Worm (Caenorhabditis elegans): ENCODE measurements around the gene fbxa-37.
"Not testable (repeated sequence)": the region's sequence is repeated elsewhere in the genome, so short reads cannot be mapped to it uniquely, and the experiment has no call there.

Gene fbxa-37

ce11 chrIII:1263692-1264091 lies 21.1 kb upstream of the fbxa-37 start, which contains the start of gene srz-9:
TSS of gene srz-9 (plus strand) at chrIII:1263992.
- TF ChIP-seq sea-1 (GFP tag; conservative IDR thresholded peaks at IDR 0.05); F13C5.2 (tag; optimal IDR thresholded peaks at IDR 0.05); B0310.2 (tag; optimal IDR thresholded peaks at IDR 0.05): not testable (repeated sequence)

ce11 chrIII:1266799-1267198 lies 18.0 kb upstream of the fbxa-37 start, which contains the start of gene fbxa-151:
TSS of gene fbxa-151 (minus strand) at chrIII:1266899.
- TF ChIP-seq tra-4 (tag; optimal IDR thresholded peaks at IDR 0.05); ets-7 (tag; optimal IDR thresholded peaks at IDR 0.05); ama-1 (optimal IDR thresholded peaks at IDR 0.05): not testable (repeated sequence)

ce11 chrIII:1269156-1269555 lies 15.6 kb upstream of the fbxa-37 start, which contains the start of gene fbxa-32:
TSS of gene fbxa-32 (minus strand) at chrIII:1269256.
- no peak for TF ChIP-seq sea-1 (GFP tag; conservative IDR thresholded peaks at IDR 0.05)
- TF ChIP-seq ets-7 (tag; optimal IDR thresholded peaks at IDR 0.05), result no peak
- TF ChIP-seq F13C5.2 (tag; optimal IDR thresholded peaks at IDR 0.05), result no peak
- no peak for TF ChIP-seq tra-4 (tag; optimal IDR thresholded peaks at IDR 0.05)
- no peak for TF ChIP-seq hmbx-1 (tag; optimal IDR thresholded peaks at IDR 0.05)
- no peak for TF ChIP-seq tbx-11 (GFP tag; IDR thresholded peaks at IDR 0.05)
- TF ChIP-seq B0310.2 (tag; optimal IDR thresholded peaks at IDR 0.05), result no peak
- no peak for TF ChIP-seq scrt-1 (GFP tag; IDR thresholded peaks at IDR 0.05)
- TF ChIP-seq pes-1 (GFP tag; IDR thresholded peaks at IDR 0.05), result no peak
- TF ChIP-seq hnd-1 (tag; optimal IDR thresholded peaks at IDR 0.05), result no peak
- TF ChIP-seq tbx-37 (GFP tag; conservative IDR thresholded peaks at IDR 0.05), result no peak
- TF ChIP-seq aly-1 (tag; optimal IDR thresholded peaks at IDR 0.05), result no peak
- no peak for TF ChIP-seq ceh-36 (tag; optimal IDR thresholded peaks at IDR 0.05)
- TF ChIP-seq flt-1 (GFP tag; IDR thresholded peaks at IDR 0.05), result no peak

- TF ChIP-seq aly-1 (tag; optimal IDR thresholded peaks at IDR 0.05), result no peak
- TF ChIP-seq ets-7 (tag; optimal IDR thresholded peaks at IDR 0.05), result no peak
- TF ChIP-seq pes-1 (GFP tag; IDR thresholded peaks at IDR 0.05), result no peak
- no peak for TF ChIP-seq hmbx-1 (tag; optimal IDR thresholded peaks at IDR 0.05)
- TF ChIP-seq sea-1 (GFP tag; conservative IDR thresholded peaks at IDR 0.05), result no peak
- TF ChIP-seq flt-1 (GFP tag; IDR thresholded peaks at IDR 0.05), result no peak
- no peak for TF ChIP-seq ceh-13 (GFP tag; optimal IDR thresholded peaks at IDR 0.05)
- no peak for TF ChIP-seq tbx-37 (GFP tag; conservative IDR thresholded peaks at IDR 0.05)
These were observed 13.3 kb upstream of the fbxa-37 start, which contains the start of gene fbxa-31 for ce11 chrIII:1271378-1271926. TSS of gene fbxa-31 (minus strand) at chrIII:1271428.

ce11 chrIII:1273655-1274328 lies 11.0 kb upstream of the fbxa-37 start, which contains the start of gene fbxa-29:
TSS of gene fbxa-29 (minus strand) at chrIII:1273705.
- TF ChIP-seq aly-1 (tag; optimal IDR thresholded peaks at IDR 0.05) (no peak), F13C5.2 (tag; optimal IDR thresholded peaks at IDR 0.05) (no peak), tbx-11 (GFP tag; IDR thresholded peaks at IDR 0.05) (no peak), hmg-4 (GFP tag; optimal IDR thresholded peaks at IDR 0.05) (no peak), tra-4 (tag; optimal IDR thresholded peaks at IDR 0.05) (no peak), ama-1 (optimal IDR thresholded peaks at IDR 0.05) (no peak), pes-1 (GFP tag; IDR thresholded peaks at IDR 0.05) (no peak), ceh-36 (tag; optimal IDR thresholded peaks at IDR 0.05) (no peak), B0310.2 (tag; optimal IDR thresholded peaks at IDR 0.05) (no peak), tbx-37 (GFP tag; conservative IDR thresholded peaks at IDR 0.05) (no peak)

ce11 chrIII:1275513-1275912 lies 9.3 kb upstream of the fbxa-37 start, which contains the start of gene fbxa-30:
TSS of gene fbxa-30 (minus strand) at chrIII:1275613.
- TF ChIP-seq ceh-36 (tag; optimal IDR thresholded peaks at IDR 0.05), result no peak
- no peak for TF ChIP-seq pes-1 (GFP tag; IDR thresholded peaks at IDR 0.05)
- TF ChIP-seq B0310.2 (tag; optimal IDR thresholded peaks at IDR 0.05), result no peak
- TF ChIP-seq tra-4 (tag; optimal IDR thresholded peaks at IDR 0.05), result no peak
- TF ChIP-seq sea-1 (GFP tag; conservative IDR thresholded peaks at IDR 0.05), result no peak
- TF ChIP-seq flt-1 (GFP tag; IDR thresholded peaks at IDR 0.05), result no peak
- no peak for TF ChIP-seq ceh-13 (GFP tag; optimal IDR thresholded peaks at IDR 0.05)
- TF ChIP-seq tbx-11 (GFP tag; IDR thresholded peaks at IDR 0.05), result no peak

ce11 chrIII:1279197-1279596 lies 5.6 kb upstream of the fbxa-37 start:
- no peak for TF ChIP-seq tbx-37 (GFP tag; conservative IDR thresholded peaks at IDR 0.05)
- TF ChIP-seq pes-1 (GFP tag; IDR thresholded peaks at IDR 0.05), result no peak
- no peak for TF ChIP-seq ceh-13 (GFP tag; optimal IDR thresholded peaks at IDR 0.05)
- TF ChIP-seq ama-1 (optimal IDR thresholded peaks at IDR 0.05), result no peak
- no peak for TF ChIP-seq hnd-1 (tag; optimal IDR thresholded peaks at IDR 0.05)
- TF ChIP-seq tra-4 (tag; optimal IDR thresholded peaks at IDR 0.05), result no peak
- no peak for TF ChIP-seq aly-1 (tag; optimal IDR thresholded peaks at IDR 0.05)
- no peak for TF ChIP-seq scrt-1 (GFP tag; IDR thresholded peaks at IDR 0.05)
- no peak for TF ChIP-seq tbx-11 (GFP tag; IDR thresholded peaks at IDR 0.05)

ce11 chrIII:1288473-1289056 lies 3.8 kb downstream of the fbxa-37 start, which contains the start of gene fbxa-50:
TSS of gene fbxa-50 (minus strand) at chrIII:1288523.
- TF ChIP-seq tbx-11 (GFP tag; IDR thresholded peaks at IDR 0.05), result no peak
- TF ChIP-seq hmg-4 (GFP tag; optimal IDR thresholded peaks at IDR 0.05), result no peak
- TF ChIP-seq pes-1 (GFP tag; IDR thresholded peaks at IDR 0.05), result no peak
- no peak for TF ChIP-seq scrt-1 (GFP tag; IDR thresholded peaks at IDR 0.05)
- no peak for TF ChIP-seq hnd-1 (tag; optimal IDR thresholded peaks at IDR 0.05)
- no peak for TF ChIP-seq tra-4 (tag; optimal IDR thresholded peaks at IDR 0.05)
- TF ChIP-seq hmbx-1 (tag; optimal IDR thresholded peaks at IDR 0.05), result no peak
- TF ChIP-seq F13C5.2 (tag; optimal IDR thresholded peaks at IDR 0.05), result no peak
- no peak for TF ChIP-seq flt-1 (GFP tag; IDR thresholded peaks at IDR 0.05)
- no peak for TF ChIP-seq ama-1 (optimal IDR thresholded peaks at IDR 0.05)
- TF ChIP-seq ceh-13 (GFP tag; optimal IDR thresholded peaks at IDR 0.05), result no peak
- TF ChIP-seq aly-1 (tag; optimal IDR thresholded peaks at IDR 0.05), result no peak
- no peak for TF ChIP-seq sea-1 (GFP tag; conservative IDR thresholded peaks at IDR 0.05)
- TF ChIP-seq tbx-37 (GFP tag; conservative IDR thresholded peaks at IDR 0.05), result no peak
- TF ChIP-seq B0310.2 (tag; optimal IDR thresholded peaks at IDR 0.05), result no peak
- TF ChIP-seq ceh-36 (tag; optimal IDR thresholded peaks at IDR 0.05), result no peak
- no peak for TF ChIP-seq ets-7 (tag; optimal IDR thresholded peaks at IDR 0.05)
